Worm (Caenorhabditis elegans): ENCODE measurements around the gene AH9.3.

AH9.3 gene

DNA sequence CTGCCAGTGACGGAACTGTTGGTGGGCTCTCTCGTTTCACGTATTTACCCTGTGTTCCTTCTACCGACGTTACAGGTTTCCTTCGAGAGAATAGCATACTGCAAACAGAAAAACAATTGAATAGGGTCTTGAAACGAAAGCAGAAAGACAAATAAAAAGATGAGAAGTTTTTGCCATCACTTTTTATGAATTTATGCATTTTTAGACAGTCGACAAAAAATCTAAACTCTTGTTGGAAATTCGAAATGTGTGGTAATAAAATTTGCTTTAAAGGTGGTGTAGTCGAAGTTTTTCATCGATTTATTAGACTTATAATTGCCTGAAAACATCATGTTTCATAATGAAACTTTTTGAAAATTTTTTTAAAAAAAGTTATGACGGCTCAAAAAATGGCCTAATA lies 26.2 kb upstream of the AH9.3 start, which contains the start of gene sav-1:
Gene sav-1 (minus strand): TSS at position 101 of the 400 bp plus-strand sequence.
- TF ChIP-seq ztf-4 (tag; optimal IDR thresholded peaks at IDR 0.05) (no peak), mab-5 (tag; optimal IDR thresholded peaks at IDR 0.05) (no peak), crh-2 (tag; optimal IDR thresholded peaks at IDR 0.05) (no peak), nhr-23 (tag; optimal IDR thresholded peaks at IDR 0.05) (no peak), nhr-129 (tag; optimal IDR thresholded peaks at IDR 0.05) (no peak), ztf-1 (GFP tag; conservative IDR thresholded peaks at IDR 0.05) (no peak), unc-62 (GFP tag; optimal IDR thresholded peaks at IDR 0.05) (no peak), egl-27 (tag; optimal IDR thresholded peaks at IDR 0.05) (no peak), peb-1 (tag; optimal IDR thresholded peaks at IDR 0.05) (no peak), mdl-1 (tag; optimal IDR thresholded peaks at IDR 0.05) (no peak), sma-9 (GFP tag; optimal IDR thresholded peaks at IDR 0.05) (no peak), sma-9 (tag; optimal IDR thresholded peaks at IDR 0.05) (no peak), elt-1 (tag; optimal IDR thresholded peaks at IDR 0.05) (no peak), sma-3 (GFP tag; optimal IDR thresholded peaks at IDR 0.05) (no peak), ceh-82 (tag; optimal IDR thresholded peaks at IDR 0.05) (no peak), gmeb-1 (tag; optimal IDR thresholded peaks at IDR 0.05) (no peak), lsy-2 (tag; optimal IDR thresholded peaks at IDR 0.05) (no peak), elt-3 (tag; optimal IDR thresholded peaks at IDR 0.05) (no peak), nhr-25 (tag; optimal IDR thresholded peaks at IDR 0.05) (no peak), lin-11 (tag; optimal IDR thresholded peaks at IDR 0.05) (no peak)

DNA sequence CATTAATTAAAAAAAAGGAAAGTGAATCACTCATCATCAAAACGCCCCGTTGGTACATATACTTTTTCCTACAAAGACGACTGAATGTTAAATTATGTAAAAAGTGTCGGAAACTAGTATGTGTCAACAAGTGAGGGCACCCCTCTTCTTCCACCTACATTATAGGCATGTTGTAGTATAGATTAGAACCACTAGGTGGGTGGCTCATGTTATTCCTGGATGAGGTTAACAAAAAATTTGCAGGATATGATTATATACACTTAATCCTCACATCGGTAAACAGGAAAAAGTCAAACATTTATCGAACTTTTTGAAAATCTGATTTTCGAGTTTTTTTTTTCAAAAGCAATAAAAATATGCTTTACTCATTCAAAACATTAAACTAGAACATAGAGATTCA lies 15.1 kb upstream of the AH9.3 start:
- TF ChIP-seq ama-1 (optimal IDR thresholded peaks at IDR 0.05) (no peak), nhr-6 (tag; optimal IDR thresholded peaks at IDR 0.05) (no peak), nhr-10 (tag; optimal IDR thresholded peaks at IDR 0.05) (no peak), ZK546.5 (tag; optimal IDR thresholded peaks at IDR 0.05) (no peak), C34F6.9 (tag; optimal IDR thresholded peaks at IDR 0.05) (no peak), snpc-4 (tag; optimal IDR thresholded peaks at IDR 0.05) (no peak), F13H6.1 (tag; optimal IDR thresholded peaks at IDR 0.05) (no peak), lsy-2 (tag; optimal IDR thresholded peaks at IDR 0.05) (no peak), crh-2 (tag; optimal IDR thresholded peaks at IDR 0.05) (no peak), ztf-11 (tag; optimal IDR thresholded peaks at IDR 0.05) (no peak), unc-39 (tag; optimal IDR thresholded peaks at IDR 0.05) (no peak), sma-3 (GFP tag; optimal IDR thresholded peaks at IDR 0.05) (no peak), unc-62 (GFP tag; optimal IDR thresholded peaks at IDR 0.05) (no peak), gmeb-1 (tag; optimal IDR thresholded peaks at IDR 0.05) (no peak)

DNA sequence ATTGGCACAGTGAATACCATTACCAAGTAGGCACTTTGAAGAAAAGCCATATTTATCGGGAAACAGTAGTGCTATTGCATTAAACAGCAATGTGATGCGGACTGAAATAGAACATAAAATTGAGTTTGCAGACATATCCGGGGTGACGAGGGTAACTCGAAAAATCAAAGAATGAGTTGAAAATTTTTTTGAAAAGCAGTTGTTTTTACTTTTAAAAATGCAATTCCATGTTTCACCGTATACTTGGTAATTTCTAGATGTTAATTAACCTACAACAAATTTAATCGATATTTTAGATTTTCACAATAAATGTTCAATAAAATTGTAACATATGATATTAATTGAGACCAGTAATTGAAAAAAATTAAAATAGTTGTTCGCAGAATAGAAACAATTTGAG lies 13.3 kb upstream of the AH9.3 start, which contains the start of gene AH9.4:
Gene AH9.4 (minus strand): TSS at position 101 of the 400 bp plus-strand sequence.
- TF ChIP-seq dmd-4 (tag; optimal IDR thresholded peaks at IDR 0.05) (no peak), peb-1 (tag; optimal IDR thresholded peaks at IDR 0.05) (no peak), unc-55 (GFP tag; optimal IDR thresholded peaks at IDR 0.05) (no peak), unc-62 (GFP tag; optimal IDR thresholded peaks at IDR 0.05) (no peak), ceh-82 (tag; optimal IDR thresholded peaks at IDR 0.05) (no peak)

DNA sequence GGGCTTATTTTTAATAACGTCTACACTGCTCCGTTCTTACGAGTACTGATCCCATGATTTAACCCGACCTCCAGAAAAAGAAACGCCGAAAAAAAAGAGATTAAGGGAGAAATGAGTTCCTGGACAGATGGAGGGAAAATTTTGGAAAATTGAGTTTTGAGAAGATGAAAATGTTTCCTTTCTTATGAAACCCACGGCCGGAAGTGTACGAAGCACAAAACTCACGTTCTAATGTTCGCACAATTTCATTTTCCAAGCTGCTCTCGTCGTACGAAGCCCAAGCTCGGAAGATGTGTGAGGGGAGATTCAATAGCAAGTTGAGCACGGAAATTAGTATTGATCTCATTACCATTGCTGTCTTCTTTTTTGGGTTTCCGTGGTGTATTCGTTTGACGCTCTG lies 10.5 kb upstream of the AH9.3 start:
- no peak for TF ChIP-seq nhr-6 (tag; optimal IDR thresholded peaks at IDR 0.05)
- no peak for TF ChIP-seq ceh-16 (tag; optimal IDR thresholded peaks at IDR 0.05)
- no peak for TF ChIP-seq alr-1 (tag; optimal IDR thresholded peaks at IDR 0.05)
- peak; percentile 29 for TF ChIP-seq sma-9 (GFP tag; optimal IDR thresholded peaks at IDR 0.05)
- no peak for TF ChIP-seq sma-9 (tag; optimal IDR thresholded peaks at IDR 0.05)
- TF ChIP-seq gmeb-1 (tag; optimal IDR thresholded peaks at IDR 0.05) = no peak
- no peak for TF ChIP-seq nhr-25 (tag; optimal IDR thresholded peaks at IDR 0.05)

DNA sequence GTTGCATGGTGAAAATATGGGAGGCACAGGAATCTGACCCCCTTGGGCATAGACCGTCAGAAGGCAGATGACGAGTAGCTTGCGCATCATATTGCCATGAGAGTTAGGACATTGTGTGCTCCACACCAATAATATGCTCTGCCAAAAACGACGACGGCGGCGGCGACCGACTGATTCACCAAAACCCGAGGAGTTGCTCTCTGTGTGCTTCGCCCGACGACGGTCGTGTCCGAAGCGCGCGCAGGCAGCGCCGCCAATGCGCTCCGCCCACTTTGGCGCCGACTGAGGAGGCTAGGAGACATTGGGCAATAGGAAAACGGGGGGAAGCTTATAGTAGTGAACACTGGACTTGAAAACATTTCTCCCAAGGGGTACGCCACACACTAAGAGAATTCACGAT lies 7.1 kb upstream of the AH9.3 start, which contains the start of gene AH9.6:
Gene AH9.6 (minus strand): TSS at position 183 of the 400 bp plus-strand sequence.
- no peak for TF ChIP-seq ztf-1 (GFP tag; conservative IDR thresholded peaks at IDR 0.05)
- TF ChIP-seq ama-1 (optimal IDR thresholded peaks at IDR 0.05) = no peak
- TF ChIP-seq unc-55 (GFP tag; optimal IDR thresholded peaks at IDR 0.05) = peak; percentile 5

DNA sequence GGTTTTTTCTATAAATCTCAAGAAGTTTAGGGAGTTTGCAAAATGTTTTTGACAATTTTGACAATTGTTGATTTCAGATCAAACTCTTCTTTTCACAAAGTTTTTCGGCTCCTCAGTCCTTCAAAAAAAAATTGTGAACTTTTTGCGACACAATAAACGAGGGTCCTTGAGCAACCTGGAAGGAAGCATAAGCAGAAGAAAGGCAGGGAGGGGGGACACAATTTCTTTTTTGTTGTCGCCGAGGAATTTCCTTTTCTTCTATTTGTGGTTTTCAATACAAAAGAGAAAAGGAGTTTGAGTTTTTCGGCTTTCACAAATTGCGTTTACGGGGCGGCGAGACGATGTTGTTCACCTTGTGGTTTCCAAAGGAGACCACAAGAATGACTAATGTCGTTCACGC lies 5.9 kb upstream of the AH9.3 start:
- TF ChIP-seq egl-27 (tag; optimal IDR thresholded peaks at IDR 0.05) (no peak), Y55F3AM.14 (GFP tag; optimal IDR thresholded peaks at IDR 0.05) (no peak), nhr-21 (tag; optimal IDR thresholded peaks at IDR 0.05) (no peak), aly-2 (tag; optimal IDR thresholded peaks at IDR 0.05) (no peak), unc-39 (tag; optimal IDR thresholded peaks at IDR 0.05) (no peak), nhr-25 (tag; optimal IDR thresholded peaks at IDR 0.05) (no peak), ztf-4 (tag; optimal IDR thresholded peaks at IDR 0.05) (no peak), nhr-6 (tag; optimal IDR thresholded peaks at IDR 0.05) (no peak), nhr-129 (tag; optimal IDR thresholded peaks at IDR 0.05) (no peak), blmp-1 (tag; optimal IDR thresholded peaks at IDR 0.05; ENCODE audit: insufficient read depth) (no peak), ama-1 (optimal IDR thresholded peaks at IDR 0.05) (no peak), nhr-77 (tag; optimal IDR thresholded peaks at IDR 0.05) (no peak)

Measured in whole organism, L2 larva.